Fruit fly (Drosophila melanogaster) whole organism, pupa: Measurements from ENCODE around the gene CG32066.

Source experiments
- CG34367 ChIP-seq: fragments of 200-800 bp; sonication (Bioruptor generic); optimal IDR thresholded peaks from 2 replicates; lab custom pipeline; 2018; ENCODE audit warnings: missing biosample characterization, mild to moderate bottlenecking, missing genetic modification characterization
- CG4496 ChIP-seq: fragments of 200-800 bp; sonication (Bioruptor generic); IDR thresholded peaks from 3 replicates; pipeline ENCODE4 v1.3.6; 2022; ENCODE audit warnings: missing biosample characterization, missing genetic modification characterization
- CG8159 ChIP-seq: fragments of 200-800 bp; sonication (Bioruptor generic); optimal IDR thresholded peaks from 3 replicates; lab custom pipeline; 2018; ENCODE audit warnings: missing biosample characterization, mild to moderate bottlenecking, missing genetic modification characterization, moderate library complexity
- CG8301 ChIP-seq: fragments of 200-800 bp; sonication (Bioruptor generic); optimal IDR thresholded peaks from 2 replicates; lab custom pipeline; 2018; ENCODE audit warnings: missing biosample characterization, mild to moderate bottlenecking, missing genetic modification characterization
- CG9948 ChIP-seq: fragments of 200-800 bp; sonication (Bioruptor generic); optimal IDR thresholded peaks from 2 replicates; lab custom pipeline; 2018; ENCODE audit warnings: missing biosample characterization, mild to moderate bottlenecking, missing genetic modification characterization, moderate library complexity
- D1 ChIP-seq: fragments of 200-800 bp; sonication (Bioruptor generic); optimal IDR thresholded peaks from 2 replicates; lab custom pipeline; 2018; ENCODE audit warnings: missing biosample characterization, mild to moderate bottlenecking, missing genetic modification characterization, moderate library complexity
- EcR ChIP-seq: fragments of 200-800 bp; sonication (Bioruptor generic); optimal IDR thresholded peaks from 3 replicates; lab custom pipeline; 2019; ENCODE audit warnings: missing biosample characterization, missing genetic modification characterization, mild to moderate bottlenecking, moderate library complexity, missing genetic modification reagents
- Pif1A ChIP-seq: fragments of 200-800 bp; sonication (Bioruptor generic); optimal IDR thresholded peaks from 3 replicates; lab custom pipeline; 2016; ENCODE audit warnings: missing biosample characterization, missing genetic modification characterization
- Snoo ChIP-seq: fragments of 200-800 bp; sonication (Bioruptor generic); optimal IDR thresholded peaks from 3 replicates; lab custom pipeline; 2017; ENCODE audit warnings: missing biosample characterization, mild to moderate bottlenecking, missing genetic modification characterization, inconsistent platforms
- fd96Ca ChIP-seq: fragments of 200-800 bp; sonication (Bioruptor generic); IDR thresholded peaks from 3 replicates; pipeline ENCODE4 v1.3.6; 2022; ENCODE audit warnings: missing biosample characterization, missing genetic modification characterization
- gl ChIP-seq: fragments of 200-800 bp; sonication (Bioruptor generic); optimal IDR thresholded peaks from 2 replicates; lab custom pipeline; 2018; ENCODE audit warnings: missing biosample characterization, mild to moderate bottlenecking, missing genetic modification characterization

dm6 chr3L:10690904-10691408 lies 30.1 kb upstream of the CG32066 start, which contains the start of gene CG11811:
- TF ChIP-seq CG8159 (tag; lab: Kevin White, UChicago) (no peak), fd96Ca (GFP tag; lab: Robert Waterston, UW) (no peak), Snoo (no peak), CG8301 (tag; lab: Kevin White, UChicago) (no peak), Pif1A (GFP tag; lab: Kevin White, UChicago) (no peak), CG4496 (GFP tag; lab: Robert Waterston, UW) (peak; percentile 45; the same call in 1 of the 3 replicates), gl (tag; lab: Kevin White, UChicago) (no peak), EcR (no peak), CG9948 (tag; lab: Kevin White, UChicago) (no peak), CG34367 (tag; lab: Kevin White, UChicago) (no peak), D1 (tag; lab: Kevin White, UChicago) (peak; percentile 71)
